Worm (Caenorhabditis elegans) whole organism, mixed stage, embryonic: ENCODE data around the gene end-3.

ENCODE experiments used
- M03D4.4 ChIP-seq: sonication (generic microtip); optimal IDR thresholded peaks from 2 replicates; lab custom pipeline; 2017; ENCODE audit warnings: mild to moderate bottlenecking, missing genetic modification characterization, missing compliant biosample characterization
- bed-3 ChIP-seq: fragments of 200-800 bp; sonication (Bioruptor generic); optimal IDR thresholded peaks from 3 replicates; lab custom pipeline; 2018; ENCODE audit warnings: mild to moderate bottlenecking, missing genetic modification characterization, moderate library complexity, missing compliant biosample characterization
- blmp-1 ChIP-seq: fragments of 150-350 bp; optimal IDR thresholded peaks from 2 replicates; lab custom pipeline; 2014; ENCODE audit warnings: missing biosample characterization, missing genetic modification characterization
- ceh-39 ChIP-seq: fragments of 150-350 bp; optimal IDR thresholded peaks from 2 replicates; lab custom pipeline; 2014; ENCODE audit warnings: missing biosample characterization, missing genetic modification characterization
- ceh-43 ChIP-seq: fragments of 200-800 bp; sonication (Bioruptor generic); optimal IDR thresholded peaks from 2 replicates; lab custom pipeline; 2018; ENCODE audit warnings: mild to moderate bottlenecking, missing genetic modification characterization, moderate library complexity, missing compliant biosample characterization
- ceh-83 ChIP-seq: fragments of 200-800 bp; sonication (Bioruptor generic); optimal IDR thresholded peaks from 2 replicates; lab custom pipeline; 2018; ENCODE audit warnings: mild to moderate bottlenecking, missing genetic modification characterization, missing compliant biosample characterization
- ces-1 ChIP-seq: fragments of 150-350 bp; optimal IDR thresholded peaks from 2 replicates; lab custom pipeline; 2014; ENCODE audit warnings: missing biosample characterization, missing genetic modification reagents, missing genetic modification characterization
- cnd-1 ChIP-seq: fragments of 200-800 bp; sonication (Bioruptor generic); optimal IDR thresholded peaks from 2 replicates; lab custom pipeline; 2018; ENCODE audit warnings: mild to moderate bottlenecking, missing genetic modification characterization, missing compliant biosample characterization
- drap-1 ChIP-seq: fragments of 200-800 bp; sonication (Bioruptor generic); optimal IDR thresholded peaks from 3 replicates; lab custom pipeline; 2018; ENCODE audit warnings: mild to moderate bottlenecking, missing genetic modification characterization, missing compliant biosample characterization
- elt-1 ChIP-seq: sonication (generic microtip); optimal IDR thresholded peaks from 2 replicates; lab custom pipeline; 2017; ENCODE audit warnings: missing genetic modification characterization, mild to moderate bottlenecking, missing compliant biosample characterization, antibody characterized with exemption, moderate library complexity, borderline replicate concordance; ENCODE audit not compliant: insufficient read depth
- elt-3 ChIP-seq: fragments of 150-350 bp; optimal IDR thresholded peaks from 2 replicates; lab custom pipeline; 2014; ENCODE audit warnings: missing biosample characterization, missing genetic modification characterization
- ham-2 ChIP-seq: fragments of 200-800 bp; sonication (Bioruptor generic); optimal IDR thresholded peaks from 2 replicates; lab custom pipeline; 2018; ENCODE audit warnings: mild to moderate bottlenecking, missing genetic modification characterization, missing compliant biosample characterization
- hlh-1 ChIP-seq: fragments of 150-350 bp; optimal IDR thresholded peaks from 2 replicates; lab custom pipeline; 2014; ENCODE audit warnings: missing biosample characterization, missing genetic modification reagents, missing genetic modification characterization
- lin-13 ChIP-seq: fragments of 150-350 bp; optimal IDR thresholded peaks from 2 replicates; lab custom pipeline; 2014; ENCODE audit warnings: missing biosample characterization, missing genetic modification characterization
- lin-32 ChIP-seq: fragments of 200-800 bp; sonication (Bioruptor generic); optimal IDR thresholded peaks from 2 replicates; lab custom pipeline; 2018; ENCODE audit warnings: mild to moderate bottlenecking, missing genetic modification characterization, missing compliant biosample characterization
- lsy-2 ChIP-seq: fragments of 150-350 bp; optimal IDR thresholded peaks from 2 replicates; lab custom pipeline; 2014; ENCODE audit warnings: missing biosample characterization, missing genetic modification characterization
- mab-5 ChIP-seq: fragments of 150-350 bp; optimal IDR thresholded peaks from 2 replicates; lab custom pipeline; 2014; ENCODE audit warnings: missing biosample characterization, missing genetic modification characterization
- mep-1 ChIP-seq: fragments of 150-350 bp; optimal IDR thresholded peaks from 2 replicates; lab custom pipeline; 2017; ENCODE audit warnings: missing biosample characterization, missing genetic modification reagents, missing genetic modification characterization, inconsistent platforms
- mls-2 ChIP-seq: sonication (generic microtip); optimal IDR thresholded peaks from 2 replicates; lab custom pipeline; 2016; ENCODE audit warnings: mild to moderate bottlenecking, missing genetic modification characterization, moderate library complexity, missing compliant biosample characterization
- nhr-12 ChIP-seq: fragments of 150-350 bp; optimal IDR thresholded peaks from 2 replicates; lab custom pipeline; 2014; ENCODE audit warnings: missing biosample characterization, missing genetic modification characterization
- nhr-2 ChIP-seq: fragments of 150-350 bp; optimal IDR thresholded peaks from 2 replicates; lab custom pipeline; 2014; ENCODE audit warnings: missing biosample characterization, missing genetic modification characterization
- nhr-237 ChIP-seq: fragments of 150-350 bp; optimal IDR thresholded peaks from 2 replicates; lab custom pipeline; 2014; ENCODE audit warnings: missing biosample characterization, missing genetic modification characterization
- nhr-28 ChIP-seq: fragments of 150-350 bp; optimal IDR thresholded peaks from 2 replicates; lab custom pipeline; 2014; ENCODE audit warnings: missing biosample characterization, missing genetic modification characterization
- nhr-76 ChIP-seq: sonication (generic microtip); optimal IDR thresholded peaks from 2 replicates; lab custom pipeline; 2017; ENCODE audit warnings: missing biosample characterization, missing genetic modification characterization
- pha-4 ChIP-seq: fragments of 150-350 bp; optimal IDR thresholded peaks from 2 replicates; lab custom pipeline; 2018; ENCODE audit warnings: missing biosample characterization, missing genetic modification reagents, missing genetic modification characterization
- sem-2 ChIP-seq: fragments of 200-800 bp; sonication (Bioruptor generic); optimal IDR thresholded peaks from 2 replicates; lab custom pipeline; 2018; ENCODE audit warnings: mild to moderate bottlenecking, missing genetic modification characterization, missing compliant biosample characterization
- snpc-4 ChIP-seq: fragments of 150-350 bp; optimal IDR thresholded peaks from 2 replicates; lab custom pipeline; 2014; ENCODE audit warnings: missing biosample characterization, missing genetic modification characterization
- sptf-1 ChIP-seq: sonication (generic microtip); optimal IDR thresholded peaks from 2 replicates; lab custom pipeline; 2017; ENCODE audit warnings: mild to moderate bottlenecking, missing genetic modification characterization, moderate library complexity, missing compliant biosample characterization
- tbx-8 ChIP-seq: fragments of 200-800 bp; sonication (Bioruptor generic); optimal IDR thresholded peaks from 2 replicates; lab custom pipeline; 2018; ENCODE audit warnings: mild to moderate bottlenecking, missing genetic modification characterization, moderate library complexity, missing compliant biosample characterization
- unc-120 ChIP-seq: sonication (generic microtip); optimal IDR thresholded peaks from 2 replicates; lab custom pipeline; 2017; ENCODE audit warnings: missing genetic modification characterization, missing compliant biosample characterization; ENCODE audit not compliant: poor library complexity, severe bottlenecking
- unc-39 ChIP-seq: fragments of 150-350 bp; optimal IDR thresholded peaks from 2 replicates; lab custom pipeline; 2014; ENCODE audit warnings: missing biosample characterization, missing genetic modification characterization
- unc-62 ChIP-seq: fragments of 150-350 bp; optimal IDR thresholded peaks from 2 replicates; lab custom pipeline; 2014; ENCODE audit warnings: missing biosample characterization, missing genetic modification reagents, missing genetic modification characterization
- zip-8 ChIP-seq: fragments of 150-350 bp; optimal IDR thresholded peaks from 2 replicates; lab custom pipeline; 2014; ENCODE audit warnings: missing biosample characterization, missing genetic modification characterization
- ztf-11 ChIP-seq: fragments of 150-350 bp; optimal IDR thresholded peaks from 2 replicates; lab custom pipeline; 2014; ENCODE audit warnings: missing biosample characterization, missing genetic modification characterization

The end-3 gene

DNA sequence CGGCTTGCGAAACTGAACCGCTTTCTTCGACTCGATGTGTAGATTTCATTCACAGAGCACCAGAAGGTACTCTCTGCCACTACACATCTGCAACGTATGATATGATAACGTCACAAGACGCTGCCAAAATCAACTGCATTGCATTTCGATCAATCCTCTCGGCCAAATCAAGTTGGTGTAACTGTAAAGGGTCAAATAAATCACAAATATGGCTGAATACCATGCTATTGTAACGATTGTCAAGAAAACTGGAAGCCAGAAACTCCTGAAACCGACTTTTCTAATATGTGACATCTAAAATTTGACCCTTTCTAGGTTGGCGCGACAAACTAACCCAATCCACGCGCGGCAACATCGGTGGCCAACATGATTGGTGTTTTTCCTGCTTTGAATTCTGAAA lies 4.5 kb upstream of the end-3 start:
- TF ChIP-seq cnd-1 (tag; lab: Kevin White, UChicago) (no peak), mls-2 (no peak), lin-13 (tag; lab: Kevin White, UChicago) (no peak), unc-62 (no peak), unc-39 (no peak), nhr-76 (no peak), nhr-28 (no peak), ces-1 (no peak), snpc-4 (tag; lab: Kevin White, UChicago) (no peak)

DNA sequence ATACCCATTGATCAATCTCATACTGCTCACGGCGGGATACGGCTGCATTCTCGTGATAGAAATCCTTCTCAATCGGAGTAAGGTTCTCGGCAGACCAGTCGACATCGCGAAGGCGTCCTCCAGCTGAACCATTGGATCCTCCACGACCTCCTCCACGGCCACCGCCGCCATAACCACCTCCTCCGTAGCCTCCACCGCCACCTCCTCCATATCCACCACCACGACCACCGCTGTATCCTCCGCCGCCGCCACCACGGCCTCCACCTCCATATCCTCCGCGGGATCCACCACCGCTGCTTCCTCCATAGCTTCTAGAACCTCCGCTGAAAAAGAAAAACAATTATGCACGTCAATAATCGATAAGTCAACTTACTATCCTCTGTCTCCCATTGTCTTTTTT lies 3.1 kb upstream of the end-3 start:
- TF ChIP-seq unc-39 (no peak), sem-2 (peak; percentile 13), drap-1 (GFP tag; lab: Kevin White, UChicago) (no peak), lsy-2 (tag; lab: Kevin White, UChicago) (no peak)

DNA sequence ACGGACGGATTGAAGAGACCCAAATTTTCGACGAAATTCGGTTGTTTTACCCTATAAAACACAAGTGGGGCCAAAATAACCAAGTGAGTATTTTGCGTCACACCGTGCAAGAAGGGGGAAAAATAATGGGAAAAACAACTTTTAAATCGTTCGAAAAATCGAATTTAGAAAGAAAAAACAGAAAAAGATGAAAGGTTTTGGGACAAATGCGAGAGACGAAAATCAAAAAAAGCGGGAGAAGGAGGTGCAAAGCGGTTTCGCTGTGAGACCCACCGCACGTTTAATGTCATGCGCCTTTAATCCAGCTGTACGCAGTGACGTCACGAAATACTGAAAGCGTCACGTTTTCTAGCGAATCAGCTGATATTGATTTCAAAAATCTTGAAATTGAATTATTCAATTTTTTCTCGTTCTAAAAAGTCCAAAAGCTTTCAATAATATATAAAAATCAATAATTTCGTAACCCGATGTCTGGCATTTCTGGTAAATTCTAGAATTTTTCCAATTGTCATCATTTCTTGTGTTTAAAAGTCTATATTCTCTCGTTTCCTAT lies 2.4 kb upstream of the end-3 start, which contains the start of the genes ddx-17 and aip-1:
ddx-17 (minus strand) TSS at position 51 of the 553 bp plus-strand sequence.
aip-1 (plus strand) TSS at position 332 of the 553 bp plus-strand sequence.
- TF ChIP-seq M03D4.4 (tag; lab: Kevin White, UChicago): no peak
- TF ChIP-seq nhr-76: no peak
- TF ChIP-seq elt-3 (tag; lab: Kevin White, UChicago): no peak
- peak; percentile 50 for TF ChIP-seq lsy-2 (tag; lab: Kevin White, UChicago)
- TF ChIP-seq tbx-8 (GFP tag; lab: Kevin White, UChicago): no peak
- no peak for TF ChIP-seq drap-1 (GFP tag; lab: Kevin White, UChicago)
- TF ChIP-seq mls-2: no peak
- peak; percentile 70 for TF ChIP-seq mep-1 (tag; lab: Kevin White, UChicago)
- no peak for TF ChIP-seq ham-2 (GFP tag; lab: Kevin White, UChicago)
- TF ChIP-seq snpc-4 (tag; lab: Kevin White, UChicago): no peak
- no peak for TF ChIP-seq cnd-1 (tag; lab: Kevin White, UChicago)
- TF ChIP-seq ces-1: peak; percentile 53
- no peak for TF ChIP-seq bed-3
- no peak for TF ChIP-seq nhr-12 (tag; lab: Kevin White, UChicago)
- TF ChIP-seq nhr-237: peak; percentile 42
- no peak for TF ChIP-seq elt-1 (tag; lab: Kevin White, UChicago)
- TF ChIP-seq lin-13 (tag; lab: Kevin White, UChicago): peak; percentile 59
- TF ChIP-seq pha-4: peak; percentile 24
- peak; percentile 40 for TF ChIP-seq ceh-39 (tag; lab: Kevin White, UChicago)

DNA sequence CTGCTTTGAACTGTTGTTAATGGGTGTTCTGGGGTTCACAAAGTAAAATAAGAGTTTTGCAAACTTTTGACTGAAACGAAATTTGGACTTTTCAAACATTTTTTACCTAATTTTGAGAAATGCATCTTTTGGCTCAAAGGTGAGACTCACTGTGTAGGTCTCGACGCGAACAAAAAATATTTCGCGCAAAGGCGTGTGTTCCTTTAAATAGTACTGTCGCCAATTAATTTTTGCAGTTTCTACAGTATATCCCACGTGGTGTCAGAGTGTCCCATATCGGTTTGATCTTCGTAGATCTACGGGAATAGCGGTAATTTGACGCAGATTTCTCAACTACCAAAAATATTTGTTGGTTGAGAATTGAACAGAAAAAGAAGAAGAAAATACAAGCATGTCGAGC lies 857 bp upstream of the end-3 start:
- TF ChIP-seq nhr-28: no peak
- no peak for TF ChIP-seq M03D4.4 (tag; lab: Kevin White, UChicago)
- no peak for TF ChIP-seq unc-39
- TF ChIP-seq hlh-1: no peak
- no peak for TF ChIP-seq ces-1
- no peak for TF ChIP-seq lsy-2 (tag; lab: Kevin White, UChicago)
- no peak for TF ChIP-seq sptf-1 (tag; lab: Kevin White, UChicago)
- no peak for TF ChIP-seq nhr-12 (tag; lab: Kevin White, UChicago)
- no peak for TF ChIP-seq ceh-39 (tag; lab: Kevin White, UChicago)
- no peak for TF ChIP-seq ceh-83 (GFP tag; lab: Kevin White, UChicago)
- no peak for TF ChIP-seq lin-32 (GFP tag; lab: Kevin White, UChicago)
- TF ChIP-seq mab-5 (tag; lab: Kevin White, UChicago): no peak
- TF ChIP-seq ceh-43 (GFP tag; lab: Kevin White, UChicago): no peak
- TF ChIP-seq snpc-4 (tag; lab: Kevin White, UChicago): no peak
- TF ChIP-seq sem-2: no peak
- no peak for TF ChIP-seq bed-3
- TF ChIP-seq nhr-76: no peak
- no peak for TF ChIP-seq nhr-2 (tag; lab: Kevin White, UChicago)
- no peak for TF ChIP-seq pha-4
- no peak for TF ChIP-seq blmp-1 (tag; lab: Kevin White, UChicago)

DNA sequence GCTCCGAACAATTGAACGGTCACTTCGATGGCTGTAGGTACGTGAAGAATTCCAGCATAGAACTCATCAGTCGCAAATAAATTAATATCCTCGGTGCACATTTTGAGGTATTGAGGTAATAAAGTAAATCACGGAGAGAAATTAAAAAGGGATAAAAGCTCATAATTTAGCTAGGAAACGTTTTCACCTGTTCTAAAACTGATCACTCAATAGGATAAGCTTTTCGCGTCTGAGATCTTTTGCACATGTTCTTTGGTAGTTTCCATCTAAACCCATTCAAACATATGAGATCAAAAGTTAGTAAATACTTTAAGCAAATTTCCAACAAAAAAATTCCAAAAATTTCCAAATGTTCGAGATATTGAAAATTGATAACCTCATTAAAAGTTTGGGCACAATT lies 3.0 kb downstream of the end-3 start, which contains the start of gene srh-308:
srh-308 (minus strand) TSS at position 101 of the 400 bp plus-strand sequence.
- TF ChIP-seq unc-120 (no peak), lin-13 (tag; lab: Kevin White, UChicago) (no peak), sem-2 (no peak), drap-1 (GFP tag; lab: Kevin White, UChicago) (no peak), zip-8 (tag; lab: Kevin White, UChicago) (no peak), ztf-11 (tag; lab: Kevin White, UChicago) (no peak), unc-39 (no peak), nhr-28 (no peak), bed-3 (no peak), mep-1 (tag; lab: Kevin White, UChicago) (no peak), M03D4.4 (tag; lab: Kevin White, UChicago) (no peak), hlh-1 (no peak)
